Worm (Caenorhabditis elegans): Measurements from ENCODE around the gene slc-17.5.

- TF ChIP-seq lsy-2 (tag; optimal IDR thresholded peaks at IDR 0.05): no peak
- no peak for TF ChIP-seq ces-1 (GFP tag; optimal IDR thresholded peaks at IDR 0.05)
- TF ChIP-seq rnt-1 (tag; optimal IDR thresholded peaks at IDR 0.05): no peak
- TF ChIP-seq hlh-4 (tag; optimal IDR thresholded peaks at IDR 0.05): no peak
- no peak for TF ChIP-seq nhr-28 (tag; optimal IDR thresholded peaks at IDR 0.05)
- TF ChIP-seq ceh-82 (tag; optimal IDR thresholded peaks at IDR 0.05): no peak
- TF ChIP-seq fkh-10 (GFP tag; optimal IDR thresholded peaks at IDR 0.05): no peak
- TF ChIP-seq pqm-1 (tag; optimal IDR thresholded peaks at IDR 0.05): no peak
Observed at ce11 chrV:8267275-8267674, 17.4 kb downstream of the slc-17.5 start.
